Fruit fly (Drosophila melanogaster): ENCODE data around the gene Rpn7.

Rpn7 gene

dm6 chr3R:22447195-22447873 is 14.5 kb downstream of the Rpn7 start, which contains the start of gene CG34288 (continued):
- TF ChIP-seq CG4282 (GFP tag; optimal IDR thresholded peaks at IDR 0.05) (no peak), CG5245 (GFP tag; optimal IDR thresholded peaks at IDR 0.05) (no peak), CG34422 (GFP tag; IDR thresholded peaks at IDR 0.05) (peak; percentile 29; the same call in 1 of the 3 replicates), disco-r (GFP tag; optimal IDR thresholded peaks at IDR 0.05) (no peak), NC2β (GFP tag; optimal IDR thresholded peaks at IDR 0.05) (no peak), Dfd (GFP tag; optimal IDR thresholded peaks at IDR 0.05) (no peak), CG4404 (GFP tag; IDR thresholded peaks at IDR 0.05) (no peak), Stat92E (GFP tag; optimal IDR thresholded peaks at IDR 0.05) (no peak), tap (tag; optimal IDR thresholded peaks at IDR 0.05) (peak; percentile 30), HLH3B (GFP tag; IDR thresholded peaks at IDR 0.05) (0 out of 2 replicates have a peak, but pooled peaks have one; percentile 9), CG12236 (GFP tag; optimal IDR thresholded peaks at IDR 0.05) (no peak), ems (GFP tag; optimal IDR thresholded peaks at IDR 0.05) (no peak), CG2202 (tag; optimal IDR thresholded peaks at IDR 0.05) (no peak), ham (GFP tag; IDR thresholded peaks at IDR 0.05) (peak; percentile 31; the same call in 1 of the 2 replicates), ewg (GFP tag; optimal IDR thresholded peaks at IDR 0.05) (no peak), CG32767 (GFP tag; IDR thresholded peaks at IDR 0.05) (no peak), dm (GFP tag; optimal IDR thresholded peaks at IDR 0.05) (no peak), CG15073 (GFP tag; optimal IDR thresholded peaks at IDR 0.05) (no peak), CG16813 (GFP tag; IDR thresholded peaks at IDR 0.05; ENCODE audit: partially characterized antibody) (no peak), CG10274 (GFP tag; optimal IDR thresholded peaks at IDR 0.05) (peak; percentile 99), run (tag; optimal IDR thresholded peaks at IDR 0.05) (no peak), CG5180 (GFP tag; optimal IDR thresholded peaks at IDR 0.05) (no peak), CG13296 (GFP tag; optimal IDR thresholded peaks at IDR 0.05) (no peak), Drgx (GFP tag; IDR thresholded peaks at IDR 0.05) (no peak; the same call in 1 of the 2 replicates), CG11247 (GFP tag; IDR thresholded peaks at IDR 0.05) (peak; percentile 50; the same call in 1 of the 2 replicates), lab (GFP tag; optimal IDR thresholded peaks at IDR 0.05) (peak; percentile 82), CG34376 (GFP tag; optimal IDR thresholded peaks at IDR 0.05) (peak; percentile 89), cg (GFP tag; optimal IDR thresholded peaks at IDR 0.05) (no peak), crol (GFP tag; IDR thresholded peaks at IDR 0.05) (no peak), CG17385 (GFP tag; optimal IDR thresholded peaks at IDR 0.05) (no peak), pho (GFP tag; optimal IDR thresholded peaks at IDR 0.05) (peak; percentile 4), CG10366 (GFP tag; IDR thresholded peaks at IDR 0.05) (no peak), CG16863 (GFP tag; optimal IDR thresholded peaks at IDR 0.05) (no peak), CG3281 (GFP tag; optimal IDR thresholded peaks at IDR 0.05) (no peak), CG10147 (GFP tag; optimal IDR thresholded peaks at IDR 0.05) (no peak), CG18262 (tag; optimal IDR thresholded peaks at IDR 0.05) (peak; percentile 40), sd (tag; optimal IDR thresholded peaks at IDR 0.05) (peak; percentile 73), fd3F (GFP tag; optimal IDR thresholded peaks at IDR 0.05) (no peak), CG17802 (tag; optimal IDR thresholded peaks at IDR 0.05) (no peak), Hr3 (GFP tag; optimal IDR thresholded peaks at IDR 0.05) (peak; percentile 27), HmgD (GFP tag; optimal IDR thresholded peaks at IDR 0.05) (no peak), trem (tag; optimal IDR thresholded peaks at IDR 0.05) (no peak), Rfx (GFP tag; IDR thresholded peaks at IDR 0.05) (peak; percentile 85), Nf-YB (GFP tag; optimal IDR thresholded peaks at IDR 0.05) (no peak), CG10959 (GFP tag; IDR thresholded peaks at IDR 0.05) (peak; percentile 33; the same call in 1 of the 2 replicates), CG8944 (GFP tag; optimal IDR thresholded peaks at IDR 0.05) (no peak), pita (GFP tag; optimal IDR thresholded peaks at IDR 0.05) (no peak), unc-4 (GFP tag; IDR thresholded peaks at IDR 0.05; ENCODE audit: partially characterized antibody) (no peak), eve (GFP tag; optimal IDR thresholded peaks at IDR 0.05) (no peak), ranshi (GFP tag; IDR thresholded peaks at IDR 0.05) (peak; percentile 53; the same call in 1 of the 2 replicates)
